Worm (Caenorhabditis elegans) whole organism, early embryonic: ENCODE results near the gene F46H6.5.

Experiments
- scrt-1 ChIP-seq: fragments of 200-800 bp; sonication (Bioruptor generic); IDR thresholded peaks from 2 replicates; pipeline ENCODE4 v1.3.6; 2022; ENCODE audit warnings: missing genetic modification characterization, missing compliant biosample characterization
- sea-1 ChIP-seq: fragments of 200-800 bp; sonication (Bioruptor generic); conservative IDR thresholded peaks from 2 replicates; pipeline ENCODE4 v1.3.6; 2022; ENCODE audit warnings: missing genetic modification characterization, missing compliant biosample characterization

- 0 out of 2 replicates have a peak, but pooled peaks have one; percentile 35 for TF ChIP-seq scrt-1
- TF ChIP-seq sea-1 (GFP tag; lab: Robert Waterston, UW) = 0 out of 2 replicates have a peak, but pooled peaks have one; percentile 42
Measured at ce11 chrX:4444843-4445242, 47.2 kb downstream of the F46H6.5 start.
